Fruit fly (Drosophila melanogaster) whole organism, embryonic: Measurements from ENCODE around the gene Cyp310a1.

Experiments used
- CG1792 ChIP-seq: fragments of 200-800 bp; sonication (Bioruptor generic); optimal IDR thresholded peaks from 2 replicates; lab custom pipeline; 2016; ENCODE audit warnings: missing biosample characterization, missing genetic modification characterization
- CG18011 ChIP-seq: fragments of 200-800 bp; sonication (Bioruptor generic); optimal IDR thresholded peaks from 2 replicates; lab custom pipeline; 2017; ENCODE audit warnings: missing biosample characterization, missing genetic modification characterization, mild to moderate bottlenecking, moderate library complexity, missing genotype
- CG31365 ChIP-seq: fragments of 200-800 bp; sonication (Bioruptor generic); optimal IDR thresholded peaks from 2 replicates; lab custom pipeline; 2018; ENCODE audit warnings: missing biosample characterization, mild to moderate bottlenecking, missing genetic modification characterization
- CG7786 ChIP-seq: fragments of 200-800 bp; sonication (Bioruptor generic); optimal IDR thresholded peaks from 2 replicates; lab custom pipeline; 2016; ENCODE audit warnings: missing biosample characterization, missing genetic modification characterization
- CG8089 ChIP-seq: fragments of 200-800 bp; sonication (Bioruptor generic); optimal IDR thresholded peaks from 3 replicates; lab custom pipeline; 2016; ENCODE audit warnings: missing biosample characterization, missing genetic modification characterization
- Doc3 ChIP-seq: fragments of 200-800 bp; sonication (Bioruptor generic); IDR thresholded peaks from 3 replicates; pipeline ENCODE4 v1.3.6; 2022; ENCODE audit warnings: missing biosample characterization, missing genetic modification characterization; ENCODE audit not compliant: partially characterized antibody
- MBD-R2 ChIP-seq: fragments of 200-800 bp; sonication (Bioruptor generic); IDR thresholded peaks from 2 replicates; pipeline ENCODE4 v1.3.6; 2022; ENCODE audit warnings: missing biosample characterization, missing genetic modification characterization
- Rx ChIP-seq: fragments of 200-800 bp; sonication (Bioruptor generic); IDR thresholded peaks from 2 replicates; pipeline ENCODE4 v1.3.6; 2022; ENCODE audit warnings: missing biosample characterization, missing genetic modification characterization
- dpn ChIP-seq, 2 experiments: fragments of 200-800 bp; sonication (Bioruptor generic); optimal IDR thresholded peaks; 3 replicates each; lab custom pipeline; 2016; ENCODE audit warnings: missing biosample characterization in 2 of 2, missing genetic modification characterization in 2 of 2
- mirr ChIP-seq: fragments of 200-800 bp; sonication (Bioruptor generic); optimal IDR thresholded peaks from 3 replicates; lab custom pipeline; 2018; ENCODE audit warnings: missing biosample characterization, mild to moderate bottlenecking, missing genetic modification characterization
- row ChIP-seq: fragments of 200-800 bp; sonication (Bioruptor generic); IDR thresholded peaks from 3 replicates; pipeline ENCODE4 v1.3.6; 2022; ENCODE audit warnings: missing biosample characterization, missing genetic modification characterization

DNA sequence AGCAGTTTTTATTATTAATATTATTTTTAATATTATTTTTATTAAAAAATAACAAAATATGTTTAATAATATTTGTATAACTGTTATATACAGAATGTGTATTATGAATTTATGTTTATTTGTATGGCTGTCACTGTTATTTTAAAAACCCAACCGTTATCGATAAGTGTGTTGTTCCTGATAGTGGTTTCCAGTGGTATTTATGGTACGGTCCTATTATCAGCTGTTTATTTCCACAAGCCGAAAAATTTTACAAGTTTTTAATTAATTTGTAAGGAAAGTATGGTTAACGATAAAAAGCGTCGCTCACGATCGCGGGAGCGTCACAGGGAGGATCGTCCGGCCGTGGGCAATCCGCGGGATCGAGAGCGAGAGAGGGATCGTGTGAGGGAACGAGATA is 46.2 kb downstream of the Cyp310a1 start, which contains the start of gene CG10333:
- TF ChIP-seq CG31365 (tag; lab: Kevin White, UChicago) = no peak
- TF ChIP-seq dpn (GFP tag; optimal IDR thresholded peaks at IDR 0.05; lab: Kevin White, UChicago) = no peak
- TF ChIP-seq Doc3 = no peak
- TF ChIP-seq CG7786 = no peak
- TF ChIP-seq CG8089 (GFP tag; lab: Kevin White, UChicago) = no peak
- no peak for TF ChIP-seq mirr (GFP tag; lab: Kevin White, UChicago)
- TF ChIP-seq CG18011 = no peak
- TF ChIP-seq CG1792 (GFP tag; lab: Kevin White, UChicago) = no peak
- peak; percentile 88 for TF ChIP-seq MBD-R2
- TF ChIP-seq Rx (GFP tag; lab: Robert Waterston, UW) = no peak
- peak; percentile 70 for TF ChIP-seq row (GFP tag; lab: Robert Waterston, UW)
